Worm (Caenorhabditis elegans) whole organism, young adult: ENCODE data around the gene Y38F1A.2.

Source experiments
- C06A6.2 ChIP-seq: fragments of 200-800 bp; sonication (Bioruptor generic); conservative IDR thresholded peaks from 2 replicates; pipeline ENCODE4 v1.3.6; 2022; ENCODE audit warnings: missing genetic modification characterization, missing compliant biosample characterization
- D2030.7 ChIP-seq: fragments of 200-800 bp; sonication (Bioruptor generic); IDR thresholded peaks from 2 replicates; pipeline ENCODE4 v1.3.6; 2022; ENCODE audit warnings: missing genetic modification reagents, missing genetic modification characterization, missing compliant biosample characterization
- F39B2.1 ChIP-seq: fragments of 200-800 bp; sonication (Bioruptor generic); IDR thresholded peaks from 2 replicates; pipeline ENCODE4 v1.3.6; 2022; ENCODE audit warnings: missing genetic modification reagents, missing genetic modification characterization, missing compliant biosample characterization
- F49E8.2 ChIP-seq: sonication (generic microtip); optimal IDR thresholded peaks from 3 replicates; lab custom pipeline; 2017; ENCODE audit warnings: missing genetic modification characterization, mild to moderate bottlenecking, missing compliant biosample characterization, antibody characterized with exemption, moderate library complexity; ENCODE audit not compliant: insufficient read depth
- F55B11.4 ChIP-seq: sonication (generic microtip); optimal IDR thresholded peaks from 2 replicates; lab custom pipeline; 2016; ENCODE audit warnings: missing compliant biosample characterization, missing genetic modification characterization, borderline replicate concordance; ENCODE audit not compliant: insufficient read depth
- K12H6.12 ChIP-seq: fragments of 200-800 bp; sonication (Bioruptor generic); optimal IDR thresholded peaks from 2 replicates; lab custom pipeline; 2018; ENCODE audit warnings: mild to moderate bottlenecking, missing genetic modification characterization, missing compliant biosample characterization
- Y53G8AR.9 ChIP-seq: fragments of 200-800 bp; sonication (Bioruptor generic); conservative IDR thresholded peaks from 2 replicates; pipeline ENCODE4 v1.3.6; 2022; ENCODE audit warnings: missing genetic modification reagents, missing genetic modification characterization, missing compliant biosample characterization
- Y67H2A.10 ChIP-seq: fragments of 200-800 bp; sonication (Bioruptor generic); conservative IDR thresholded peaks from 2 replicates; pipeline ENCODE4 v1.3.6; 2022; ENCODE audit warnings: missing genetic modification reagents, missing genetic modification characterization, missing compliant biosample characterization
- ama-1 ChIP-seq, 3 experiments: fragments of 150-350 bp in 1 of 3; sonication (generic microtip) in 2 of 3; optimal IDR thresholded peaks; 2 replicates each; lab custom pipeline; 2014 to 2018; ENCODE audit warnings: missing biosample characterization in 2 of 3, missing genetic modification characterization in 2 of 3, missing genetic modification reagents in 2 of 3
- aptf-2 ChIP-seq: fragments of 200-800 bp; sonication (Bioruptor generic); conservative IDR thresholded peaks from 2 replicates; pipeline ENCODE4 v1.3.6; 2022; ENCODE audit warnings: missing genetic modification reagents, missing genetic modification characterization, missing compliant biosample characterization
- atf-7 ChIP-seq: sonication (generic microtip); optimal IDR thresholded peaks from 2 replicates; lab custom pipeline; 2017; ENCODE audit warnings: mild to moderate bottlenecking, missing genetic modification characterization, missing compliant biosample characterization
- athp-1 ChIP-seq: sonication (generic microtip); optimal IDR thresholded peaks from 2 replicates; lab custom pipeline; 2017; ENCODE audit warnings: mild to moderate bottlenecking, missing genetic modification characterization, missing compliant biosample characterization
- attf-3 ChIP-seq: fragments of 200-800 bp; sonication (Bioruptor generic); conservative IDR thresholded peaks from 2 replicates; pipeline ENCODE4 v1.3.6; 2022; ENCODE audit warnings: missing genetic modification reagents, missing genetic modification characterization, missing compliant biosample characterization
- bed-1 ChIP-seq: fragments of 200-800 bp; sonication (Bioruptor generic); IDR thresholded peaks from 2 replicates; pipeline ENCODE4 v1.3.6; 2022; ENCODE audit warnings: missing genetic modification reagents, missing genetic modification characterization, missing compliant biosample characterization
- cebp-1 ChIP-seq, 2 experiments: fragments of 200-800 bp in 1 of 2; sonication (Bioruptor generic) in 1 of 2; sonication (generic microtip) in 1 of 2; IDR thresholded peaks in 1 of 2; optimal IDR thresholded peaks in 1 of 2; 2 replicates each; pipeline versions ENCODE4 v1.3.6 to Lab custom; 2017 to 2022; ENCODE audit warnings: missing compliant biosample characterization in 2 of 2, missing genetic modification characterization in 2 of 2, mild to moderate bottlenecking in 1 of 2, missing genetic modification reagents in 1 of 2, moderate library complexity in 1 of 2
- ceh-79 ChIP-seq: sonication (generic microtip); optimal IDR thresholded peaks from 2 replicates; lab custom pipeline; 2017; ENCODE audit warnings: mild to moderate bottlenecking, missing genetic modification characterization, missing compliant biosample characterization
- chd-7 ChIP-seq: sonication (generic microtip); optimal IDR thresholded peaks from 2 replicates; lab custom pipeline; 2016; ENCODE audit warnings: mild to moderate bottlenecking, missing genetic modification characterization, moderate library complexity, missing compliant biosample characterization
- dox-1 ChIP-seq: fragments of 200-800 bp; sonication (Bioruptor generic); IDR thresholded peaks from 2 replicates; pipeline ENCODE4 v1.3.6; 2022; ENCODE audit warnings: missing genetic modification reagents, missing genetic modification characterization, missing compliant biosample characterization
- egl-44 ChIP-seq: fragments of 200-800 bp; sonication (Bioruptor generic); IDR thresholded peaks from 2 replicates; pipeline ENCODE4 v1.3.6; 2022; ENCODE audit warnings: missing genetic modification reagents, missing genetic modification characterization, missing compliant biosample characterization
- ekl-4 ChIP-seq: fragments of 200-800 bp; sonication (Bioruptor generic); IDR thresholded peaks from 2 replicates; pipeline ENCODE4 v1.3.6; 2022; ENCODE audit warnings: missing genetic modification reagents, missing genetic modification characterization, missing compliant biosample characterization
- ets-4 ChIP-seq: fragments of 200-800 bp; sonication (Bioruptor generic); optimal IDR thresholded peaks from 2 replicates; lab custom pipeline; 2018; ENCODE audit warnings: mild to moderate bottlenecking, missing genetic modification characterization, missing compliant biosample characterization
- him-1 ChIP-seq: sonication (generic microtip); optimal IDR thresholded peaks from 2 replicates; lab custom pipeline; 2016; ENCODE audit warnings: missing genotype, missing genetic modification reagents, missing genetic modification characterization, missing compliant biosample characterization
- hmg-20 ChIP-seq: fragments of 200-800 bp; sonication (Bioruptor generic); IDR thresholded peaks from 2 replicates; pipeline ENCODE4 v1.3.6; 2022; ENCODE audit warnings: missing genetic modification reagents, missing genetic modification characterization, missing compliant biosample characterization
- lin-35 ChIP-seq, 3 experiments: fragments of 150-350 bp in 2 of 3; sonication (generic microtip) in 1 of 3; optimal IDR thresholded peaks; 2 replicates each; lab custom pipeline; 2014 to 2018; ENCODE audit warnings: missing biosample characterization in 3 of 3, missing genetic modification characterization in 3 of 3, missing genetic modification reagents in 3 of 3
- madf-3 ChIP-seq: fragments of 200-800 bp; sonication (Bioruptor generic); IDR thresholded peaks from 2 replicates; pipeline ENCODE4 v1.3.6; 2022; ENCODE audit warnings: missing genetic modification reagents, missing genetic modification characterization, missing compliant biosample characterization
- mcd-1 ChIP-seq: fragments of 200-800 bp; sonication (Bioruptor generic); IDR thresholded peaks from 2 replicates; pipeline ENCODE4 v1.3.6; 2022; ENCODE audit warnings: missing genetic modification reagents, missing genetic modification characterization, missing compliant biosample characterization
- nfya-1 ChIP-seq: sonication (generic microtip); optimal IDR thresholded peaks from 2 replicates; lab custom pipeline; 2017; ENCODE audit warnings: antibody characterized with exemption, missing compliant biosample characterization, missing genetic modification characterization, borderline replicate concordance; ENCODE audit not compliant: insufficient read depth
- nfyb-1 ChIP-seq: fragments of 200-800 bp; sonication (Bioruptor generic); IDR thresholded peaks from 2 replicates; pipeline ENCODE4 v1.3.6; 2022; ENCODE audit warnings: missing genetic modification reagents, missing genetic modification characterization, missing compliant biosample characterization
- nhr-80 ChIP-seq: sonication (generic microtip); optimal IDR thresholded peaks from 2 replicates; lab custom pipeline; 2016; ENCODE audit warnings: missing genetic modification characterization, missing compliant biosample characterization
- rcor-1 ChIP-seq: fragments of 200-800 bp; sonication (Bioruptor generic); IDR thresholded peaks from 2 replicates; pipeline ENCODE4 v1.3.6; 2022; ENCODE audit warnings: missing genetic modification reagents, missing genetic modification characterization, missing compliant biosample characterization
- repo-1 ChIP-seq: sonication (generic microtip); optimal IDR thresholded peaks from 2 replicates; lab custom pipeline; 2017; ENCODE audit warnings: mild to moderate bottlenecking, missing genetic modification characterization, missing compliant biosample characterization
- rpc-1 ChIP-seq, 2 experiments: fragments of 150-350 bp in 1 of 2; sonication (generic microtip) in 1 of 2; optimal IDR thresholded peaks; 2 replicates each; lab custom pipeline; 2014 to 2018; ENCODE audit warnings: missing biosample characterization in 1 of 2, missing genetic modification characterization in 1 of 2, missing genetic modification reagents in 1 of 2, missing genotype in 1 of 2
- sdz-38 ChIP-seq: sonication (generic microtip); optimal IDR thresholded peaks from 2 replicates; lab custom pipeline; 2016; ENCODE audit warnings: missing genotype, missing genetic modification characterization, missing compliant biosample characterization
- snpc-1.3 ChIP-seq: sonication (generic microtip); optimal IDR thresholded peaks from 2 replicates; lab custom pipeline; 2017; ENCODE audit warnings: missing genetic modification characterization, mild to moderate bottlenecking, missing compliant biosample characterization, antibody characterized with exemption, moderate library complexity, missing genotype, missing genetic modification reagents; ENCODE audit not compliant: insufficient read depth
- snpc-4 ChIP-seq, 5 experiments: fragments of 150-350 bp in 1 of 5; sonication (generic microtip) in 4 of 5; optimal IDR thresholded peaks; 2 replicates each; lab custom pipeline; 2014 to 2018; ENCODE audit warnings: missing genetic modification characterization in 5 of 5, missing biosample characterization in 3 of 5, antibody characterized with exemption in 2 of 5, mild to moderate bottlenecking in 2 of 5, missing compliant biosample characterization in 2 of 5, missing genotype in 2 of 5, moderate library complexity in 2 of 5, missing genetic modification reagents in 1 of 5
- tbx-9 ChIP-seq: sonication (generic microtip); optimal IDR thresholded peaks from 2 replicates; lab custom pipeline; 2016; ENCODE audit warnings: borderline replicate concordance, missing genetic modification characterization, inconsistent platforms, missing compliant biosample characterization
- tlf-1 ChIP-seq: fragments of 200-800 bp; sonication (Bioruptor generic); optimal IDR thresholded peaks from 2 replicates; lab custom pipeline; 2018; ENCODE audit warnings: mild to moderate bottlenecking, missing genetic modification characterization, missing compliant biosample characterization
- xnd-1 ChIP-seq: sonication (generic microtip); optimal IDR thresholded peaks from 2 replicates; lab custom pipeline; 2016; ENCODE audit warnings: missing genotype, missing genetic modification reagents, missing genetic modification characterization, missing compliant biosample characterization
- zfh-2 ChIP-seq: fragments of 200-800 bp; sonication (Bioruptor generic); conservative IDR thresholded peaks from 2 replicates; pipeline ENCODE4 v1.3.6; 2022; ENCODE audit warnings: missing genetic modification reagents, missing genetic modification characterization, missing compliant biosample characterization
- ztf-25 ChIP-seq: fragments of 200-800 bp; sonication (Bioruptor generic); IDR thresholded peaks from 2 replicates; pipeline ENCODE4 v1.3.6; 2022; ENCODE audit warnings: missing genetic modification reagents, missing genetic modification characterization, missing compliant biosample characterization
- ztf-3 ChIP-seq: fragments of 200-800 bp; sonication (Bioruptor generic); optimal IDR thresholded peaks from 2 replicates; lab custom pipeline; 2018; ENCODE audit warnings: mild to moderate bottlenecking, missing genetic modification characterization, missing compliant biosample characterization
- ztf-6 ChIP-seq: fragments of 200-800 bp; sonication (Bioruptor generic); IDR thresholded peaks from 2 replicates; pipeline ENCODE4 v1.3.6; 2022; ENCODE audit warnings: missing genetic modification reagents, missing genetic modification characterization, missing compliant biosample characterization

The Y38F1A.2 gene

DNA sequence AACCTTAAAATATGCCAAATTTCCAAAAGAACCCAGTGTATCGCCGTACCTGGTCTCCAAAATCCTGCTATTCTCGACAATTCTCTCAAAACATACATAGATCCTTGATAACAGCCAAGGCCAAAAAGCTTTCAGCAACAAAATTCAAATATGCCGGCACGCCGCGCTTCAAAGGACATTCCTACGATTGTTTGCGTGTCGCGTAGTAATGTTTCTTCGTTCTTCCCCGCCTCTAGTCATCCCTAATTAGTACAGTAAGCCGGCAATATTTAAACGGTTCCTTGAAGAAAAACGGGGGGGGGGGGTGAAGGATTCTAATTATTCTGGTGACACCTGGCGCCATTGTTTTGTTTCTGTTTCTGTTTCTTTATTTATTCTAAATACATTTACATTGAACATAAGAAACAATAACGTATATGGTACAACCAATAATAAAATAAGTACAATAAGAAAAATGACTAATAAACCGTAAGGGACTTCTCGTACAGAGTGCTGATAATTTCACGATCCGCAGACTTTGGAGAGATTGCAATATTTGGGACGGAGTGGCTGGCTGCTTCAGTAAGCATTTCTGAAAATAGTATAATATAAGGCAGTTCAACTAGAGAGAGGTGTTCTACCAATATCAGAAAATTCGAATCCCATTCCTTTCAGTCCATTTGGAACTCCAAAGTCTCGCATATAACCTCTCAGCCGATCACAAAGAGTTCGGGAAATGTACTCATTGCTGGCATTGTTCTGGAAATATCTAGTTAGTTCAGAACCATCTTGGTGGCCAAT is 39.4 kb downstream of the Y38F1A.2 start (continued):
- TF ChIP-seq dox-1 (GFP tag; lab: Robert Waterston, UW): 0 out of 2 replicates have a peak, but pooled peaks have one; percentile 41
- no peak for TF ChIP-seq nfya-1 (tag; lab: Kevin White, UChicago)
- TF ChIP-seq mcd-1 (GFP tag; lab: Robert Waterston, UW): peak; percentile 40; the same call in 1 of the 2 replicates
- no peak for TF ChIP-seq ztf-25 (GFP tag; lab: Robert Waterston, UW)
- no peak for TF ChIP-seq him-1 (tag; lab: Kevin White, UChicago)
- no peak; the same call in 1 of the 2 replicates for TF ChIP-seq hmg-20 (GFP tag; lab: Robert Waterston, UW)
- peak; percentile 70; the same call in 1 of the 2 replicates for TF ChIP-seq nfyb-1
- no peak for TF ChIP-seq cebp-1 (GFP tag; IDR thresholded peaks at IDR 0.05; lab: Robert Waterston, UW)
- peak; percentile 58 for TF ChIP-seq cebp-1 (tag; optimal IDR thresholded peaks at IDR 0.05; lab: Kevin White, UChicago)
- TF ChIP-seq xnd-1 (tag; lab: Kevin White, UChicago): no peak
- TF ChIP-seq nhr-80: peak; percentile 71
- TF ChIP-seq ama-1 (optimal IDR thresholded peaks at IDR 0.05; lab: Kevin White, UChicago): peak; percentile 50
- TF ChIP-seq ama-1 (GFP tag; optimal IDR thresholded peaks at IDR 0.05; lab: Kevin White, UChicago): no peak
- no peak for TF ChIP-seq bed-1
- no peak for TF ChIP-seq Y67H2A.10 (GFP tag; lab: Robert Waterston, UW)
- peak; percentile 43 for TF ChIP-seq athp-1 (tag; lab: Kevin White, UChicago)
- TF ChIP-seq madf-3 (GFP tag; lab: Robert Waterston, UW): 0 out of 2 replicates have a peak, but pooled peaks have one; percentile 62
- no peak for TF ChIP-seq aptf-2
- peak; percentile 22; the same call in 1 of the 2 replicates for TF ChIP-seq C06A6.2
- TF ChIP-seq F49E8.2 (tag; lab: Kevin White, UChicago): no peak
- TF ChIP-seq chd-7: peak; percentile 84
- no peak for TF ChIP-seq snpc-1.3 (tag; lab: Kevin White, UChicago)
- peak; percentile 96 for TF ChIP-seq repo-1 (tag; lab: Kevin White, UChicago)

DNA sequence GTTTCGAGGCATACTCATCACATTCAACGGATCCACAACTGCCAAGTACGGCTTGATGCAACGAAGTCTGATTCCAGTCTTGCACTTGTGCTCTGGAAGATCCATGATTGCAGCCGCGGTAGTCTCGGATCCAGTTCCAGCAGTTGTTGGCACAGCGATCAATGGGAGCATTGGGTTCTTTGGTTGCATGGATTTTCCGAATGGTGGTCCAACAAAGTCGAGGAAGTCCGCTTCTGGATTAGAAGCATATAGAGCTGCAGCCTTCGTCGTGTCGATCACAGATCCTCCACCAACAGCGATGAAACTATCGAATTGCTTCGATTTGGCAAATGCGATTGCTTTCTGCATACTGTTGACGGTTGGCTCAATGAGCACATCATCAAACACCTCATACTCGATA is 40.6 kb downstream of the Y38F1A.2 start:
- no peak for TF ChIP-seq chd-7
- no peak for TF ChIP-seq tbx-9 (tag; lab: Kevin White, UChicago)
- no peak for TF ChIP-seq snpc-4 (GFP tag; optimal IDR thresholded peaks at IDR 0.05; lab: Kevin White, UChicago)
- TF ChIP-seq snpc-4 (tag; optimal IDR thresholded peaks at IDR 0.05; lab: Kevin White, UChicago): no peak
- no peak for TF ChIP-seq ekl-4 (GFP tag; lab: Robert Waterston, UW)
- TF ChIP-seq F55B11.4: no peak
- 0 out of 2 replicates have a peak, but pooled peaks have one; percentile 13 for TF ChIP-seq Y53G8AR.9
- TF ChIP-seq zfh-2: 0 out of 2 replicates have a peak, but pooled peaks have one; percentile 8
- TF ChIP-seq nfyb-1: peak; percentile 37; the same call in 1 of the 2 replicates
- TF ChIP-seq repo-1 (tag; lab: Kevin White, UChicago): peak; percentile 31
- no peak for TF ChIP-seq snpc-1.3 (tag; lab: Kevin White, UChicago)
- TF ChIP-seq atf-7: no peak
- TF ChIP-seq attf-3 (GFP tag; lab: Robert Waterston, UW): no peak
- no peak for TF ChIP-seq ztf-3 (GFP tag; lab: Kevin White, UChicago)

DNA sequence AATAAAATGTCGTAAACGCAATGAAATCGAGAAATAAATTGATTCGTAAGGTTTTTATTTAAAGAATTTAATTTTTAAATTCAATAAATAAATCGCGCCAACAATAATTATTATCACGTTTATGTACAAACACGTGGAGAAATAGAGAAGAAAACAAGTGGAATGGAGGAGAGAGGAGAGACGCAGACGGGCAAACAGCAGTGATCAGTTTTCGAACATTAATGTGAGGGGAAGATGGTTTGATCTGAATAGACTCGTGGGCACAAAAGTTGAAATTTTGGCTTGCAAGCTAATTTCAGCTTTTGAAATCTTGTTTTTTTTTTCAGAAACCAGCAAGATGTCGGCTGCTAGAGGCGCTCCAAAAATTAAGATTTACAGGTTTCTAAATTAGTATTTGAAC is 41.5 kb downstream of the Y38F1A.2 start, which contains the start of gene hphd-1:
Gene hphd-1 (minus strand): TSS at position 323 of the 400 bp plus-strand sequence.
- TF ChIP-seq sdz-38 (tag; lab: Kevin White, UChicago): no peak
- TF ChIP-seq ceh-79 (tag; lab: Kevin White, UChicago): no peak
- TF ChIP-seq rpc-1 (optimal IDR thresholded peaks at IDR 0.05; lab: Kevin White, UChicago): no peak
- no peak for TF ChIP-seq rpc-1 (tag; optimal IDR thresholded peaks at IDR 0.05; lab: Kevin White, UChicago)
- no peak for TF ChIP-seq ets-4 (GFP tag; lab: Kevin White, UChicago)
- TF ChIP-seq lin-35 (GFP tag; optimal IDR thresholded peaks at IDR 0.05; lab: Kevin White, UChicago): no peak
- 0 out of 2 replicates have a peak, but pooled peaks have one; percentile 38 for TF ChIP-seq egl-44 (GFP tag; lab: Robert Waterston, UW)
- TF ChIP-seq ztf-6: no peak
- TF ChIP-seq rcor-1 (GFP tag; lab: Robert Waterston, UW): no peak
- TF ChIP-seq D2030.7: no peak
- no peak for TF ChIP-seq F39B2.1 (GFP tag; lab: Robert Waterston, UW)
- no peak for TF ChIP-seq tlf-1 (GFP tag; lab: Kevin White, UChicago)
- TF ChIP-seq K12H6.12 (tag; lab: Kevin White, UChicago): no peak
- no peak for TF ChIP-seq snpc-4 (GFP tag; optimal IDR thresholded peaks at IDR 0.05; lab: Kevin White, UChicago)
- peak in 3 of 4 experiments; percentile 21 to 72 (median 65) for TF ChIP-seq snpc-4 (tag; optimal IDR thresholded peaks at IDR 0.05; lab: Kevin White, UChicago)
- TF ChIP-seq bed-1: no peak
